Worm (Caenorhabditis elegans) whole organism, L2 larva: ENCODE measurements around the gene spig-3.

Source experiments
- C34F6.9 ChIP-seq: fragments of 150-350 bp; optimal IDR thresholded peaks from 2 replicates; lab custom pipeline; 2014; ENCODE audit warnings: missing biosample characterization, missing genetic modification characterization
- F13H6.1 ChIP-seq: sonication (generic microtip); optimal IDR thresholded peaks from 2 replicates; lab custom pipeline; 2016; ENCODE audit warnings: missing genetic modification characterization, missing compliant biosample characterization
- R02D3.7 ChIP-seq: fragments of 150-350 bp; optimal IDR thresholded peaks from 2 replicates; lab custom pipeline; 2014; ENCODE audit warnings: missing biosample characterization, missing genetic modification characterization
- Y55F3AM.14 ChIP-seq: fragments of 200-800 bp; sonication (Bioruptor generic); optimal IDR thresholded peaks from 2 replicates; lab custom pipeline; 2018; ENCODE audit warnings: mild to moderate bottlenecking, missing genetic modification characterization, missing compliant biosample characterization
- aly-2 ChIP-seq: fragments of 150-350 bp; optimal IDR thresholded peaks from 2 replicates; lab custom pipeline; 2014; ENCODE audit warnings: missing biosample characterization, missing genetic modification characterization
- ama-1 ChIP-seq: fragments of 150-350 bp; optimal IDR thresholded peaks from 2 replicates; lab custom pipeline; 2018; ENCODE audit warnings: inconsistent platforms
- blmp-1 ChIP-seq: sonication (generic microtip); optimal IDR thresholded peaks from 2 replicates; lab custom pipeline; 2017; ENCODE audit warnings: missing genetic modification characterization, mild to moderate bottlenecking, missing compliant biosample characterization, antibody characterized with exemption, moderate library complexity; ENCODE audit not compliant: insufficient read depth
- ceh-16 ChIP-seq: fragments of 150-350 bp; optimal IDR thresholded peaks from 2 replicates; lab custom pipeline; 2014; ENCODE audit warnings: missing biosample characterization, missing genetic modification characterization
- ceh-82 ChIP-seq: fragments of 150-350 bp; optimal IDR thresholded peaks from 2 replicates; lab custom pipeline; 2014; ENCODE audit warnings: missing biosample characterization, missing genetic modification characterization
- crh-2 ChIP-seq: sonication (generic microtip); optimal IDR thresholded peaks from 2 replicates; lab custom pipeline; 2017; ENCODE audit warnings: missing biosample characterization, missing genetic modification characterization
- dmd-4 ChIP-seq: sonication (generic microtip); optimal IDR thresholded peaks from 2 replicates; lab custom pipeline; 2017; ENCODE audit warnings: missing biosample characterization, missing genetic modification characterization
- egl-27 ChIP-seq: sonication (generic microtip); optimal IDR thresholded peaks from 3 replicates; lab custom pipeline; 2017; ENCODE audit warnings: missing biosample characterization, missing genetic modification reagents, missing genetic modification characterization
- fos-1 ChIP-seq: fragments of 150-350 bp; optimal IDR thresholded peaks from 2 replicates; lab custom pipeline; 2014; ENCODE audit warnings: missing biosample characterization, missing genetic modification characterization
- gmeb-1 ChIP-seq: fragments of 150-350 bp; optimal IDR thresholded peaks from 2 replicates; lab custom pipeline; 2014; ENCODE audit warnings: missing biosample characterization, missing genetic modification characterization
- lin-11 ChIP-seq: fragments of 150-350 bp; sonication (generic microtip); optimal IDR thresholded peaks from 2 replicates; lab custom pipeline; 2014; ENCODE audit warnings: missing biosample characterization, missing genetic modification characterization, inconsistent platforms, mixed read lengths
- lin-13 ChIP-seq: fragments of 150-350 bp; optimal IDR thresholded peaks from 2 replicates; lab custom pipeline; 2014; ENCODE audit warnings: missing biosample characterization, missing genetic modification reagents, missing genetic modification characterization
- lin-39 ChIP-seq: fragments of 150-350 bp; optimal IDR thresholded peaks from 2 replicates; lab custom pipeline; 2014; ENCODE audit warnings: missing biosample characterization, missing genetic modification reagents, missing genetic modification characterization
- lsy-2 ChIP-seq, 2 experiments: fragments of 150-350 bp in 1 of 2; sonication (generic microtip) in 1 of 2; optimal IDR thresholded peaks; 2 replicates each; lab custom pipeline; 2014 to 2017; ENCODE audit warnings: missing biosample characterization in 2 of 2, missing genetic modification characterization in 2 of 2
- mab-5 ChIP-seq: fragments of 150-350 bp; optimal IDR thresholded peaks from 2 replicates; lab custom pipeline; 2014; ENCODE audit warnings: missing biosample characterization, missing genetic modification characterization
- mbf-1 ChIP-seq: sonication (generic microtip); optimal IDR thresholded peaks from 2 replicates; lab custom pipeline; 2017; ENCODE audit warnings: missing biosample characterization, missing genetic modification characterization
- nhr-12 ChIP-seq: fragments of 150-350 bp; optimal IDR thresholded peaks from 2 replicates; lab custom pipeline; 2014; ENCODE audit warnings: missing biosample characterization, missing genetic modification characterization
- nhr-129 ChIP-seq: fragments of 150-350 bp; optimal IDR thresholded peaks from 2 replicates; lab custom pipeline; 2014; ENCODE audit warnings: missing biosample characterization, missing genetic modification characterization
- nhr-23 ChIP-seq: fragments of 150-350 bp; optimal IDR thresholded peaks from 2 replicates; lab custom pipeline; 2014; ENCODE audit warnings: missing biosample characterization, missing genetic modification reagents, missing genetic modification characterization
- nhr-237 ChIP-seq: fragments of 150-350 bp; optimal IDR thresholded peaks from 2 replicates; lab custom pipeline; 2014; ENCODE audit warnings: missing biosample characterization, missing genetic modification characterization
- nhr-25 ChIP-seq: fragments of 150-350 bp; sonication (generic microtip); optimal IDR thresholded peaks from 3 replicates; lab custom pipeline; 2014; ENCODE audit warnings: missing biosample characterization, missing genetic modification characterization
- nhr-77 ChIP-seq: fragments of 150-350 bp; optimal IDR thresholded peaks from 2 replicates; lab custom pipeline; 2014; ENCODE audit warnings: missing biosample characterization, missing genetic modification characterization
- peb-1 ChIP-seq: fragments of 150-350 bp; optimal IDR thresholded peaks from 2 replicates; lab custom pipeline; 2014; ENCODE audit warnings: missing biosample characterization, missing genetic modification characterization
- sem-4 ChIP-seq: fragments of 150-350 bp; optimal IDR thresholded peaks from 2 replicates; lab custom pipeline; 2014; ENCODE audit warnings: missing biosample characterization, missing genetic modification reagents, missing genetic modification characterization
- sma-3 ChIP-seq: sonication (generic microtip); optimal IDR thresholded peaks from 2 replicates; lab custom pipeline; 2016; ENCODE audit warnings: missing genetic modification reagents, missing genetic modification characterization, missing compliant biosample characterization
- sma-9 ChIP-seq, 2 experiments: fragments of 150-350 bp in 1 of 2; sonication (generic microtip) in 1 of 2; optimal IDR thresholded peaks; 2 replicates each; lab custom pipeline; 2014 to 2016; ENCODE audit warnings: missing genetic modification characterization in 2 of 2, mild to moderate bottlenecking in 1 of 2, missing biosample characterization in 1 of 2, missing compliant biosample characterization in 1 of 2, missing genetic modification reagents in 1 of 2, moderate library complexity in 1 of 2
- snpc-4 ChIP-seq: fragments of 150-350 bp; optimal IDR thresholded peaks from 2 replicates; lab custom pipeline; 2014; ENCODE audit warnings: missing biosample characterization, missing genetic modification characterization
- unc-55 ChIP-seq: fragments of 150-350 bp; sonication (generic microtip); optimal IDR thresholded peaks from 3 replicates; lab custom pipeline; 2014; ENCODE audit warnings: missing biosample characterization, missing genetic modification reagents, missing genetic modification characterization
- ztf-1 ChIP-seq: fragments of 200-800 bp; sonication (Bioruptor generic); conservative IDR thresholded peaks from 2 replicates; pipeline ENCODE4 v1.3.6; 2022; ENCODE audit warnings: missing genetic modification characterization, missing compliant biosample characterization

The spig-3 gene

ce11 chrV:14327776-14328175 lies 28.3 kb upstream of the spig-3 start, which contains the start of gene F47B8.5:
Gene F47B8.5, minus strand, starts transcription at chrV:14327876.
- TF ChIP-seq mab-5 (tag; lab: Kevin White, UChicago) = no peak
- no peak for TF ChIP-seq unc-55 (GFP tag; lab: Kevin White, UChicago)
- no peak for TF ChIP-seq nhr-25 (tag; lab: Kevin White, UChicago)
- no peak for TF ChIP-seq egl-27 (tag; lab: Kevin White, UChicago)
- no peak for TF ChIP-seq lin-39
- TF ChIP-seq blmp-1 (tag; lab: Kevin White, UChicago) = no peak
- no peak for TF ChIP-seq ztf-1
- no peak for TF ChIP-seq nhr-237
- no peak for TF ChIP-seq ceh-16 (tag; lab: Kevin White, UChicago)
- TF ChIP-seq lin-11 (tag; lab: Kevin White, UChicago) = no peak
- no peak for TF ChIP-seq nhr-23
- TF ChIP-seq nhr-12 (tag; lab: Kevin White, UChicago) = no peak
- no peak for TF ChIP-seq nhr-129 (tag; lab: Kevin White, UChicago)
- TF ChIP-seq R02D3.7 (tag; lab: Kevin White, UChicago) = no peak
- TF ChIP-seq nhr-77 (tag; lab: Kevin White, UChicago) = no peak
- no peak for TF ChIP-seq dmd-4 (tag; lab: Kevin White, UChicago)
- no peak for TF ChIP-seq ama-1 (lab: Kevin White, UChicago)

DNA sequence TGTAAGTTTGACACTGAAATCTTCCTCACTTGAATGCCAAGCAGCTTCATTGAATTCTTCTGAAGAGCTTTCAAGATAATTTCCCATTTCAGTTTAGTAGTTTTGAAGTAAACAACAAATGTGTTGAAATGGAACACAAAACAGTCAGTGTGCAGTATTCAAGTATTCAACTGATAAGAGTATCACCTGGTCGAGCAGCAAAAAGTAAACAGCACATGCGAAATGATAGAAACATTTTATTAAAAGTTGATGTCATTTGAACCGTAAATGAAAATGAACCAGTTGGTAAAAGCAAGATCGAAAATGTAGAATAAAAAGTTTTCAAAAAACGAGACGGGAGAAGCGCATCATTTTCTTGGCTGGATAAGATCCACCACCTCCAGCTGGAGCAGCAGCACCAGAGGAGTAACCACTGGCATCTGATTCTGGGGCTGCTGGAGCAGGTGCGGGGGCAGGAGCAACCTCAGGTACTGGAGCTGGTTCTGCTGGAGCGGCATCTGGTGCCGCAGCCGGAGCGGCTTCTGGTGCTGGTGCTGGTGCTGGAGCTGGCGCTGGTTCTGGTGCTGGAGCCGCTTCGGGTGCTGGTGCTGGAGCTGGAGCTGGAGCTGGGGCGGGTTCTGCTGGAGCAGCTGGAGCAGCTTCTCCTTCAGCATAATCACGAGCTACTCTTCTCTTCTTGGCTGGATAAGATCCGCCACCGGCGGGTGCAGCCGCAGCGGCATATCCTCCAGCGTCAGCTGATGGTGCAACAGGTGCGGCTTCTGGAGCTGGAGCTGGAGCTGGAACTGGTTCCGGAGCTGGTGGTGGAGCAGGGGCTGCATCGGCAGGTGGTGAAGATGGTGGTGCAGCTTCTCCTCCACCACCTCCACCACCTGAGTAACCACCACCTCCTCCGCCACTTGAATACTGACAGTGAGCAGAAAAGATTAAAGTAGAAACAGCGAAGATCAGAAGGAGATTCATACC lies 25.3 kb upstream of the spig-3 start, which contains the start of the genes F47B8.4 and F47B8.18:
Gene F47B8.4 (minus strand): TSS at position 172 of the 966 bp plus-strand sequence.
Gene F47B8.18 (minus strand): TSS at position 963 of the 966 bp plus-strand sequence.
- no peak for TF ChIP-seq R02D3.7 (tag; lab: Kevin White, UChicago)
- peak; percentile 26 for TF ChIP-seq fos-1 (tag; lab: Kevin White, UChicago)
- TF ChIP-seq, all 48 proteins: peak for 1

DNA sequence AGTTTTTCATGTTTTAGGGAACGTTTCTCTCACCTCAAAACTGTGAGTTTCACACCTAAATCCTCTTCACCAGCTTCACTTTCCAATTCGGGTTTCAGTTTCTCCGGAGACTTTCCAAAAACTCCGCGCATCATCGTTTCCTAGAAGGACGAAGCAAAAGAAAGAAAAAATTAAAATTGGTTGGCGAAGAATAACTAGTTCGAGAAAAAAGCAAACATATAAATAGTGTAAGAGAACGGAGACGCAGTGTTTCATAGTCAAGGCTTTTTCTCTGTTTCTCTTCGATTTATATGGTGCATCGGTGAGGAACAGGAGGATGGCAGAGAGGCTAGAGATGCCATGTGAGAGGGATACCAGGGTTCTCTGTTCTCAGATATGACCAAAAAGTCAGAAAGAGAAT lies 23.3 kb upstream of the spig-3 start, which contains the start of gene F47B8.3:
Gene F47B8.3 (minus strand): TSS at position 261 of the 400 bp plus-strand sequence.
- peak; percentile 27 for TF ChIP-seq sma-9 (GFP tag; optimal IDR thresholded peaks at IDR 0.05; lab: Kevin White, UChicago)
- TF ChIP-seq sma-9 (tag; optimal IDR thresholded peaks at IDR 0.05; lab: Kevin White, UChicago) = no peak
- TF ChIP-seq gmeb-1 (tag; lab: Kevin White, UChicago) = peak; percentile 23
- TF ChIP-seq aly-2 = no peak
- peak; percentile 83 for TF ChIP-seq C34F6.9 (tag; lab: Kevin White, UChicago)
- TF ChIP-seq nhr-25 (tag; lab: Kevin White, UChicago) = peak; percentile 1
- TF ChIP-seq mbf-1 (tag; lab: Kevin White, UChicago) = no peak
- TF ChIP-seq fos-1 (tag; lab: Kevin White, UChicago) = peak; percentile 1
- peak; percentile 25 for TF ChIP-seq lin-13 (GFP tag; lab: Kevin White, UChicago)
- no peak for TF ChIP-seq mab-5 (tag; lab: Kevin White, UChicago)
- peak; percentile 65 for TF ChIP-seq nhr-129 (tag; lab: Kevin White, UChicago)
- no peak for TF ChIP-seq sma-3 (GFP tag; lab: Kevin White, UChicago)
- TF ChIP-seq sem-4 = peak; percentile 25
- TF ChIP-seq F13H6.1 (tag; lab: Kevin White, UChicago) = peak; percentile 15
- TF ChIP-seq nhr-77 (tag; lab: Kevin White, UChicago) = no peak
- peak; percentile 62 for TF ChIP-seq unc-55 (GFP tag; lab: Kevin White, UChicago)
- TF ChIP-seq Y55F3AM.14 = no peak
- TF ChIP-seq peb-1 = no peak
- no peak for TF ChIP-seq ceh-82 (tag; lab: Kevin White, UChicago)
- peak; percentile 59 for TF ChIP-seq ama-1 (lab: Kevin White, UChicago)
- peak; percentile 46 for TF ChIP-seq snpc-4 (tag; lab: Kevin White, UChicago)
- peak; percentile 56 for TF ChIP-seq crh-2 (tag; lab: Kevin White, UChicago)
- TF ChIP-seq lsy-2 (tag; optimal IDR thresholded peaks at IDR 0.05; lab: Kevin White, UChicago) = peak in 1 of 2 experiments; percentile 62
